Fruit fly (Drosophila melanogaster) whole organism: Measurements from ENCODE around the gene Os-C.

Source experiments
- Dll ChIP-seq: fragments of >200 bp; optimal IDR thresholded peaks from 2 replicates; lab custom pipeline; 2017
- EcR ChIP-seq, 2 experiments: fragments of >200 bp; optimal IDR thresholded peaks; 2 replicates each; lab custom pipeline; 2017; ENCODE audit warnings: missing biosample characterization in 2 of 2, missing genetic modification characterization in 2 of 2, missing genetic modification reagents in 2 of 2
- psq ChIP-seq: fragments of >200 bp; optimal IDR thresholded peaks from 2 replicates; lab custom pipeline; 2017
- usp ChIP-seq: fragments of >200 bp; optimal IDR thresholded peaks from 2 replicates; lab custom pipeline; 2017; ENCODE audit warnings: missing biosample characterization, missing genetic modification characterization, mixed read lengths

DNA sequence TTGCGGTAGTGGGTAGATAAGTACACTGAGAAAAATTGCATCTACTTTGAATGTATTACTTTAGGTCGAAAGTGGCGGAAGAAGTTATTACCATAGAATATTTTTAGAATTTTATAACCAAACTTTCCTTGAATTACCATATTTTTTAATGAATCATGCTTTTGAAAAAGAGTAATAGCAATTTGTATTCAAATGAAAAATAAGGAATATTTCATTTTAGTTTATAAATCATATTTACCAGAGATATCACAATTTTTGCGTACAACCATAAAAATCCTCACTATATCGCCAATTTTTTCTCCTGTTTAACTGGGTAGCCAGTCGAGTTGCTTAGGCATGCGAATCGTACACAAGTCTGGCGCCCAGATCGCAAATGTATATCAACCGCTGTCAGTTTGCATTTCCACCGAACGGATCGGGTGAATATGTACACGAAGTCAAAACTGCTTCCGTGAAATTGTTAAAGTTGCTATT, 9.0 kb upstream of the Os-C start:
- TF ChIP-seq psq (no peak), Dll (lab: Kevin White, UChicago) (no peak), EcR (GFP tag; optimal IDR thresholded peaks at IDR 0.05; lab: Kevin White, UChicago) (no peak), usp (GFP tag; lab: Kevin White, UChicago) (no peak)
